Fruit fly (Drosophila melanogaster) whole organism, embryonic: ENCODE data around the gene CG42486.

Source experiments
- Ada2b ChIP-seq: fragments of 200-800 bp; sonication (Bioruptor generic); IDR thresholded peaks from 2 replicates; pipeline ENCODE4 v1.3.6; 2022; ENCODE audit warnings: missing biosample characterization, missing genetic modification characterization
- Adf1 ChIP-seq: fragments of 200-800 bp; sonication (Bioruptor generic); IDR thresholded peaks from 2 replicates; pipeline ENCODE4 v1.3.6; 2022; ENCODE audit warnings: missing biosample characterization, missing genetic modification characterization
- Atf-2 ChIP-seq: fragments of 200-800 bp; sonication (Bioruptor generic); optimal IDR thresholded peaks from 2 replicates; lab custom pipeline; 2016; ENCODE audit warnings: missing biosample characterization, missing genetic modification characterization
- CG10274 ChIP-seq: fragments of 200-800 bp; sonication (Bioruptor generic); optimal IDR thresholded peaks from 3 replicates; lab custom pipeline; 2017; ENCODE audit warnings: missing biosample characterization, mild to moderate bottlenecking, missing genetic modification characterization
- CG10431 ChIP-seq: fragments of 200-800 bp; sonication (Bioruptor generic); optimal IDR thresholded peaks from 3 replicates; lab custom pipeline; 2018; ENCODE audit warnings: missing biosample characterization, mild to moderate bottlenecking, missing genetic modification characterization
- CG10565 ChIP-seq: fragments of 200-800 bp; sonication (Bioruptor generic); optimal IDR thresholded peaks from 3 replicates; lab custom pipeline; 2016; ENCODE audit warnings: missing biosample characterization, mild to moderate bottlenecking, missing genetic modification characterization
- CG11695 ChIP-seq: fragments of 200-800 bp; sonication (Bioruptor generic); IDR thresholded peaks from 3 replicates; pipeline ENCODE4 v1.3.6; 2022; ENCODE audit warnings: missing biosample characterization, missing genetic modification characterization
- CG12219 ChIP-seq: fragments of 200-800 bp; sonication (Bioruptor generic); optimal IDR thresholded peaks from 3 replicates; lab custom pipeline; 2018; ENCODE audit warnings: missing biosample characterization, mild to moderate bottlenecking, missing genetic modification characterization
- CG12659 ChIP-seq: fragments of 200-800 bp; sonication (Bioruptor generic); optimal IDR thresholded peaks from 3 replicates; lab custom pipeline; 2017; ENCODE audit warnings: mild to moderate bottlenecking, missing biosample characterization, missing genetic modification reagents, missing genetic modification characterization
- CG13775 ChIP-seq: fragments of 200-800 bp; sonication (Bioruptor generic); optimal IDR thresholded peaks from 3 replicates; lab custom pipeline; 2017; ENCODE audit warnings: missing biosample characterization, mild to moderate bottlenecking, missing genetic modification characterization
- CG13894 ChIP-seq: fragments of 200-800 bp; sonication (Bioruptor generic); optimal IDR thresholded peaks from 3 replicates; lab custom pipeline; 2018; ENCODE audit warnings: missing biosample characterization, mild to moderate bottlenecking, missing genetic modification characterization, moderate library complexity
- CG15269 ChIP-seq: fragments of 200-800 bp; sonication (Bioruptor generic); optimal IDR thresholded peaks from 2 replicates; lab custom pipeline; 2018; ENCODE audit warnings: missing biosample characterization, mild to moderate bottlenecking, missing genetic modification characterization, moderate library complexity
- CG16779 ChIP-seq: fragments of 200-800 bp; sonication (Bioruptor generic); IDR thresholded peaks from 2 replicates; pipeline ENCODE4 v1.3.6; 2022; ENCODE audit warnings: missing biosample characterization, missing genetic modification characterization
- CG16863 ChIP-seq: fragments of 200-800 bp; sonication (Bioruptor generic); optimal IDR thresholded peaks from 3 replicates; lab custom pipeline; 2016; ENCODE audit warnings: missing biosample characterization, missing genetic modification characterization
- CG2120 ChIP-seq: fragments of 200-800 bp; sonication (Bioruptor generic); optimal IDR thresholded peaks from 3 replicates; lab custom pipeline; 2016; ENCODE audit warnings: missing biosample characterization, missing genetic modification characterization
- CG2889 ChIP-seq: fragments of 200-800 bp; sonication (Bioruptor generic); IDR thresholded peaks from 3 replicates; pipeline ENCODE4 v1.3.6; 2022; ENCODE audit warnings: missing biosample characterization, missing genetic modification characterization
- CG31441 ChIP-seq: fragments of 200-800 bp; sonication (Bioruptor generic); IDR thresholded peaks from 2 replicates; pipeline ENCODE4 v1.3.6; 2022; ENCODE audit warnings: missing biosample characterization, missing genetic modification characterization
- CG33213 ChIP-seq: fragments of 200-800 bp; sonication (Bioruptor generic); optimal IDR thresholded peaks from 3 replicates; lab custom pipeline; 2016; ENCODE audit warnings: missing biosample characterization, missing genetic modification characterization
- CG7839 ChIP-seq: fragments of 200-800 bp; sonication (Bioruptor generic); optimal IDR thresholded peaks from 3 replicates; lab custom pipeline; 2018; ENCODE audit warnings: missing biosample characterization, mild to moderate bottlenecking, missing genetic modification characterization, moderate library complexity
- CG8478 ChIP-seq: fragments of >200 bp; optimal IDR thresholded peaks from 2 replicates; lab custom pipeline; 2018
- CG9609 ChIP-seq: fragments of 200-800 bp; sonication (Bioruptor generic); optimal IDR thresholded peaks from 3 replicates; lab custom pipeline; 2016; ENCODE audit warnings: missing biosample characterization, missing genetic modification characterization
- Dek ChIP-seq: fragments of 200-800 bp; sonication (Bioruptor generic); optimal IDR thresholded peaks from 3 replicates; lab custom pipeline; 2019; ENCODE audit warnings: missing biosample characterization, mild to moderate bottlenecking, missing genetic modification characterization, moderate library complexity
- Dfd ChIP-seq, 2 experiments: fragments of >200 bp; optimal IDR thresholded peaks; 2 replicates each; lab custom pipeline; 2017; ENCODE audit warnings: missing biosample characterization in 2 of 2, missing genetic modification characterization in 2 of 2
- Doc3 ChIP-seq: fragments of 200-800 bp; sonication (Bioruptor generic); IDR thresholded peaks from 3 replicates; pipeline ENCODE4 v1.3.6; 2022; ENCODE audit warnings: missing biosample characterization, missing genetic modification characterization; ENCODE audit not compliant: partially characterized antibody
- Fer1 ChIP-seq: fragments of 200-800 bp; sonication (Bioruptor generic); optimal IDR thresholded peaks from 2 replicates; lab custom pipeline; 2017; ENCODE audit warnings: missing biosample characterization, mild to moderate bottlenecking, missing genetic modification characterization
- HHEX ChIP-seq: fragments of 200-800 bp; sonication (Bioruptor generic); optimal IDR thresholded peaks from 3 replicates; lab custom pipeline; 2017; ENCODE audit warnings: missing biosample characterization, mild to moderate bottlenecking, missing genetic modification characterization, missing genetic modification reagents
- HmgZ ChIP-seq: fragments of 200-800 bp; sonication (Bioruptor generic); optimal IDR thresholded peaks from 2 replicates; lab custom pipeline; 2018; ENCODE audit warnings: missing biosample characterization, mild to moderate bottlenecking, missing genetic modification characterization
- PHDP ChIP-seq: fragments of 200-800 bp; sonication (Bioruptor generic); optimal IDR thresholded peaks from 3 replicates; lab custom pipeline; 2018; ENCODE audit warnings: missing biosample characterization, mild to moderate bottlenecking, missing genetic modification characterization, moderate library complexity
- Usf ChIP-seq: fragments of 200-800 bp; sonication (Bioruptor generic); optimal IDR thresholded peaks from 2 replicates; lab custom pipeline; 2017; ENCODE audit warnings: missing genotype, missing biosample characterization, missing genetic modification characterization
- abd-A ChIP-seq: fragments of 200-800 bp; sonication (Bioruptor generic); optimal IDR thresholded peaks from 3 replicates; lab custom pipeline; 2019; ENCODE audit warnings: missing biosample characterization, mild to moderate bottlenecking, missing genetic modification characterization, moderate library complexity
- ac ChIP-seq: fragments of 200-800 bp; sonication (Bioruptor generic); optimal IDR thresholded peaks from 3 replicates; lab custom pipeline; 2017; ENCODE audit warnings: missing biosample characterization, mild to moderate bottlenecking, missing genetic modification characterization
- aop ChIP-seq: fragments of 200-800 bp; sonication (Bioruptor generic); IDR thresholded peaks from 2 replicates; pipeline ENCODE4 v1.3.6; 2022; ENCODE audit warnings: missing biosample characterization, missing genetic modification characterization
- chm ChIP-seq: fragments of 200-800 bp; sonication (Bioruptor generic); IDR thresholded peaks from 2 replicates; pipeline ENCODE4 v1.3.6; 2022; ENCODE audit warnings: missing biosample characterization, missing genetic modification characterization
- crc ChIP-seq: fragments of 200-800 bp; sonication (Bioruptor generic); optimal IDR thresholded peaks from 2 replicates; lab custom pipeline; 2016; ENCODE audit warnings: missing biosample characterization, missing genetic modification characterization
- en ChIP-seq: fragments of 200-800 bp; sonication (Bioruptor generic); optimal IDR thresholded peaks from 2 replicates; lab custom pipeline; 2016; ENCODE audit warnings: missing biosample characterization, missing genetic modification characterization
- fd64A ChIP-seq: fragments of 200-800 bp; sonication (Bioruptor generic); optimal IDR thresholded peaks from 3 replicates; lab custom pipeline; 2018; ENCODE audit warnings: missing biosample characterization, mild to moderate bottlenecking, missing genetic modification characterization
- fd96Cb ChIP-seq: fragments of 200-800 bp; sonication (Bioruptor generic); optimal IDR thresholded peaks from 2 replicates; lab custom pipeline; 2018; ENCODE audit warnings: missing biosample characterization, mild to moderate bottlenecking, missing genetic modification characterization, moderate library complexity
- hkb ChIP-seq, 2 experiments: fragments of 200-800 bp in 1 of 2; fragments of >200 bp in 1 of 2; sonication (Bioruptor generic) in 1 of 2; IDR thresholded peaks in 1 of 2; optimal IDR thresholded peaks in 1 of 2; 2 replicates each; pipeline versions ENCODE4 v1.3.6 to Lab custom; 2017 to 2022; ENCODE audit warnings: missing biosample characterization in 1 of 2, missing genetic modification characterization in 1 of 2
- insv ChIP-seq, 2 experiments: fragments of 200-800 bp; sonication (Bioruptor generic); optimal IDR thresholded peaks; 3 replicates each; lab custom pipeline; 2016 to 2018; ENCODE audit warnings: missing biosample characterization in 2 of 2, missing genetic modification characterization in 2 of 2
- lmd ChIP-seq: fragments of 200-800 bp; sonication (Bioruptor generic); IDR thresholded peaks from 2 replicates; pipeline ENCODE4 v1.3.6; 2022; ENCODE audit warnings: missing biosample characterization, missing genetic modification characterization
- lola ChIP-seq, 3 experiments: fragments of >200 bp in 2 of 3; fragments of 200-800 bp in 1 of 3; sonication (Bioruptor generic) in 1 of 3; optimal IDR thresholded peaks; 2 replicates each; lab custom pipeline; 2017 to 2019; ENCODE audit warnings: missing biosample characterization in 3 of 3, missing genetic modification characterization in 3 of 3, mild to moderate bottlenecking in 1 of 3, moderate library complexity in 1 of 3
- nau ChIP-seq: fragments of 200-800 bp; sonication (Bioruptor generic); optimal IDR thresholded peaks from 3 replicates; lab custom pipeline; 2017; ENCODE audit warnings: missing biosample characterization, mild to moderate bottlenecking, missing genetic modification characterization, missing genetic modification reagents
- otp ChIP-seq: fragments of 200-800 bp; sonication (Bioruptor generic); IDR thresholded peaks from 3 replicates; pipeline ENCODE4, ENCODE4 v1.3.6; 2022; ENCODE audit warnings: missing biosample characterization, missing genetic modification characterization
- pan ChIP-seq, 4 experiments: fragments of >200 bp in 3 of 4; fragments of 200-800 bp in 1 of 4; sonication (Bioruptor generic) in 1 of 4; optimal IDR thresholded peaks in 3 of 4; IDR thresholded peaks in 1 of 4; 2 replicates each; pipeline versions ENCODE4 v1.3.6 to Lab custom; 2017 to 2022; ENCODE audit warnings: missing biosample characterization in 2 of 4, missing genetic modification characterization in 2 of 4, mixed read lengths in 1 of 4
- pb ChIP-seq: fragments of 200-800 bp; sonication (Bioruptor generic); optimal IDR thresholded peaks from 3 replicates; lab custom pipeline; 2016; ENCODE audit warnings: missing biosample characterization, missing genetic modification characterization
- pita ChIP-seq: fragments of 200-800 bp; sonication (Bioruptor generic); optimal IDR thresholded peaks from 2 replicates; lab custom pipeline; 2017; ENCODE audit warnings: missing biosample characterization, mild to moderate bottlenecking, missing genetic modification characterization
- pzg ChIP-seq: fragments of 200-800 bp; sonication (Bioruptor generic); optimal IDR thresholded peaks from 3 replicates; lab custom pipeline; 2018; ENCODE audit warnings: missing biosample characterization, mild to moderate bottlenecking, missing genetic modification characterization, moderate library complexity
- tup ChIP-seq: fragments of 200-800 bp; sonication (Bioruptor generic); optimal IDR thresholded peaks from 2 replicates; lab custom pipeline; 2016; ENCODE audit warnings: missing biosample characterization, mild to moderate bottlenecking, missing genetic modification characterization, moderate library complexity
- z ChIP-seq: fragments of 200-800 bp; sonication (Bioruptor generic); IDR thresholded peaks from 3 replicates; pipeline ENCODE4 v1.3.6; 2022; ENCODE audit warnings: missing biosample characterization, missing genetic modification characterization

The CG42486 gene

DNA sequence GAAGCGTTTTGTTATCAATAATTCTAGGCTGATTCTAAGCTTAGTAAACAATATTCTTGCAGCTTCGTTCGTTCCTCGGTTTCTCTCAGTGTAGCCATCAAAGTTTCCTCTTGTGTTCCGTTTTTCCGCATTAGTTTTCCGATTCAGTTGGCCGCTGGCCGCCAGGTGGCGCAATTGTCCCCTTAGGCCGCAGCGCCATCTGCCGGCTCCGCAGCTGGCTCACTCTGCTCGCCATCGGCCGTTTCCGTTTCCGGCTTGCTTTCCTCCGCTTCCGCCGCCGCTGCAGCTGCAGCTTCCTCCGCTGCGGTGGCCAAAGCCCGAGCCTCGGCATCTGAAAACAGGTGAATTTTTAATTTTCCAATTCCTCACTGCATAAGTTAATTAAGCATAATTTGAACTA, 26.6 kb upstream of the CG42486 start (continued):
- TF ChIP-seq PHDP (tag; lab: Kevin White, UChicago) (peak; percentile 93), Fer1 (GFP tag; lab: Kevin White, UChicago) (peak; percentile 96), HmgZ (tag; lab: Kevin White, UChicago) (peak; percentile 58), CG16779 (GFP tag; lab: Robert Waterston, UW) (peak; percentile 87), tup (peak; percentile 74), CG16863 (peak; percentile 93), aop (peak; percentile 74; the same call in 1 of the 2 replicates), CG31441 (GFP tag; lab: Robert Waterston, UW) (peak; percentile 96), lola (GFP tag; optimal IDR thresholded peaks at IDR 0.05; lab: Kevin White, UChicago) (peak in 1 of 3 experiments; percentile 78), otp (GFP tag; lab: Robert Waterston, UW) (peak; percentile 98), Atf-2 (GFP tag; lab: Kevin White, UChicago) (peak; percentile 78), CG10274 (GFP tag; lab: Kevin White, UChicago) (peak; percentile 92), pita (GFP tag; lab: Kevin White, UChicago) (no peak), CG33213 (GFP tag; lab: Kevin White, UChicago) (peak; percentile 98), hkb (optimal IDR thresholded peaks at IDR 0.05; lab: Kevin White, UChicago) (no peak), hkb (GFP tag; IDR thresholded peaks at IDR 0.05; lab: Robert Waterston, UW) (peak; percentile 94), abd-A (peak; percentile 35), Dfd (GFP tag; optimal IDR thresholded peaks at IDR 0.05; lab: Kevin White, UChicago) (no peak), fd96Cb (tag; lab: Kevin White, UChicago) (peak; percentile 84), Ada2b (peak; percentile 89), pb (peak; percentile 98), ac (GFP tag; lab: Kevin White, UChicago) (peak; percentile 99), CG15269 (peak; percentile 82), Doc3 (GFP tag; lab: Robert Waterston, UW) (no peak), crc (GFP tag; lab: Kevin White, UChicago) (peak; percentile 80), CG13894 (tag; lab: Kevin White, UChicago) (peak; percentile 70), CG2120 (GFP tag; lab: Kevin White, UChicago) (peak; percentile 43), CG12659 (GFP tag; lab: Kevin White, UChicago) (peak; percentile 93), pan (optimal IDR thresholded peaks at IDR 0.05; lab: Kevin White, UChicago) (no peak), pan (GFP tag; optimal IDR thresholded peaks at IDR 0.05 in 1 of 2, IDR thresholded peaks at IDR 0.05 in 1 of 2) (peak in 1 of 2 experiments; percentile 89), CG10565 (GFP tag; lab: Kevin White, UChicago) (peak; percentile 79), CG7839 (tag; lab: Kevin White, UChicago) (peak; percentile 92), pzg (GFP tag; lab: Kevin White, UChicago) (peak; percentile 18), chm (GFP tag; lab: Robert Waterston, UW) (peak; percentile 98), fd64A (GFP tag; lab: Kevin White, UChicago) (peak; percentile 97), CG12219 (peak; percentile 96), CG8478 (lab: Kevin White, UChicago) (no peak), en (GFP tag; lab: Kevin White, UChicago) (peak; percentile 98), CG2889 (GFP tag; lab: Robert Waterston, UW) (peak; percentile 74), Usf (peak; percentile 87), Adf1 (GFP tag; lab: Robert Waterston, UW) (0 out of 2 replicates have a peak, but pooled peaks have one; percentile 21), Dek (tag; lab: Kevin White, UChicago) (peak; percentile 65), CG11695 (peak; percentile 86), CG10431 (GFP tag; lab: Kevin White, UChicago) (peak; percentile 98), CG13775 (GFP tag; lab: Kevin White, UChicago) (peak; percentile 95), z (peak; percentile 77), insv (GFP tag; optimal IDR thresholded peaks at IDR 0.05; lab: Kevin White, UChicago) (peak in 1 of 2 experiments; percentile 83), CG9609 (GFP tag; lab: Kevin White, UChicago) (peak; percentile 93), lmd (GFP tag; lab: Robert Waterston, UW) (peak; percentile 78), nau (GFP tag; lab: Kevin White, UChicago) (peak; percentile 96), HHEX (GFP tag; lab: Kevin White, UChicago) (peak; percentile 97)
